Fruit fly (Drosophila melanogaster) whole organism, pupa: ENCODE measurements around the gene CG17819.

ENCODE experiments used
- CG10348 ChIP-seq: fragments of 200-800 bp; sonication (Bioruptor generic); IDR thresholded peaks from 2 replicates; pipeline ENCODE4 v1.3.6; 2022; ENCODE audit warnings: missing biosample characterization, missing genetic modification characterization
- CG13204 ChIP-seq: fragments of 200-800 bp; sonication (Bioruptor generic); optimal IDR thresholded peaks from 2 replicates; lab custom pipeline; 2018; ENCODE audit warnings: missing biosample characterization, mild to moderate bottlenecking, missing genetic modification characterization, moderate library complexity
- CG32121 ChIP-seq: fragments of 200-800 bp; sonication (Bioruptor generic); IDR thresholded peaks from 2 replicates; pipeline ENCODE4 v1.3.6; 2022; ENCODE audit warnings: missing biosample characterization, missing genetic modification characterization
- CG34367 ChIP-seq: fragments of 200-800 bp; sonication (Bioruptor generic); optimal IDR thresholded peaks from 2 replicates; lab custom pipeline; 2018; ENCODE audit warnings: missing biosample characterization, mild to moderate bottlenecking, missing genetic modification characterization
- CG8301 ChIP-seq: fragments of 200-800 bp; sonication (Bioruptor generic); optimal IDR thresholded peaks from 2 replicates; lab custom pipeline; 2018; ENCODE audit warnings: missing biosample characterization, mild to moderate bottlenecking, missing genetic modification characterization
- CG9948 ChIP-seq: fragments of 200-800 bp; sonication (Bioruptor generic); optimal IDR thresholded peaks from 2 replicates; lab custom pipeline; 2018; ENCODE audit warnings: missing biosample characterization, mild to moderate bottlenecking, missing genetic modification characterization, moderate library complexity
- D1 ChIP-seq: fragments of 200-800 bp; sonication (Bioruptor generic); optimal IDR thresholded peaks from 2 replicates; lab custom pipeline; 2018; ENCODE audit warnings: missing biosample characterization, mild to moderate bottlenecking, missing genetic modification characterization, moderate library complexity
- EcR ChIP-seq: fragments of 200-800 bp; sonication (Bioruptor generic); optimal IDR thresholded peaks from 3 replicates; lab custom pipeline; 2019; ENCODE audit warnings: missing biosample characterization, missing genetic modification characterization, mild to moderate bottlenecking, moderate library complexity, missing genetic modification reagents
- Pif1A ChIP-seq: fragments of 200-800 bp; sonication (Bioruptor generic); optimal IDR thresholded peaks from 3 replicates; lab custom pipeline; 2016; ENCODE audit warnings: missing biosample characterization, missing genetic modification characterization
- Snoo ChIP-seq: fragments of 200-800 bp; sonication (Bioruptor generic); optimal IDR thresholded peaks from 3 replicates; lab custom pipeline; 2017; ENCODE audit warnings: missing biosample characterization, mild to moderate bottlenecking, missing genetic modification characterization, inconsistent platforms
- fd96Ca ChIP-seq: fragments of 200-800 bp; sonication (Bioruptor generic); IDR thresholded peaks from 3 replicates; pipeline ENCODE4 v1.3.6; 2022; ENCODE audit warnings: missing biosample characterization, missing genetic modification characterization
- gl ChIP-seq: fragments of 200-800 bp; sonication (Bioruptor generic); optimal IDR thresholded peaks from 2 replicates; lab custom pipeline; 2018; ENCODE audit warnings: missing biosample characterization, mild to moderate bottlenecking, missing genetic modification characterization
- rn ChIP-seq: fragments of 200-800 bp; sonication (Bioruptor generic); IDR thresholded peaks from 2 replicates; pipeline ENCODE4 v1.3.6; 2022; ENCODE audit warnings: missing biosample characterization, missing genetic modification characterization

dm6 chr3R:21877636-21878035, 7.7 kb downstream of the CG17819 start, which contains the start of gene P5CDh2:
- no peak for TF ChIP-seq CG32121
- no peak for TF ChIP-seq rn (GFP tag; lab: Robert Waterston, UW)
- no peak for TF ChIP-seq D1 (tag; lab: Kevin White, UChicago)
- no peak for TF ChIP-seq CG13204
- no peak for TF ChIP-seq CG9948 (tag; lab: Kevin White, UChicago)
- TF ChIP-seq fd96Ca, result no peak
- no peak for TF ChIP-seq Snoo
- no peak for TF ChIP-seq Pif1A
- no peak for TF ChIP-seq CG8301 (tag; lab: Kevin White, UChicago)
- no peak for TF ChIP-seq EcR (GFP tag; lab: Kevin White, UChicago)
- no peak for TF ChIP-seq CG34367
- no peak for TF ChIP-seq gl (tag; lab: Kevin White, UChicago)
- no peak for TF ChIP-seq CG10348 (GFP tag; lab: Robert Waterston, UW)
